Worm (Caenorhabditis elegans): ENCODE measurements around the gene col-93.

ce11 chrIII:10994085-10994484, 8.7 kb upstream of the col-93 start:
- no peak for TF ChIP-seq nhr-11 (tag; optimal IDR thresholded peaks at IDR 0.05)
- no peak for TF ChIP-seq pha-2 (tag; optimal IDR thresholded peaks at IDR 0.05)
- no peak for TF ChIP-seq unc-86 (tag; optimal IDR thresholded peaks at IDR 0.05)
- no peak for TF ChIP-seq elt-2 (tag; optimal IDR thresholded peaks at IDR 0.05)
- no peak for TF ChIP-seq zip-5 (tag; optimal IDR thresholded peaks at IDR 0.05)
- TF ChIP-seq ceh-9 (tag; optimal IDR thresholded peaks at IDR 0.05) = no peak
- TF ChIP-seq ama-1 (optimal IDR thresholded peaks at IDR 0.05) = no peak
- TF ChIP-seq nfya-1 (tag; optimal IDR thresholded peaks at IDR 0.05) = no peak
- no peak for TF ChIP-seq hlh-8 (tag; optimal IDR thresholded peaks at IDR 0.05)
- no peak for TF ChIP-seq hlh-6 (tag; optimal IDR thresholded peaks at IDR 0.05)
